Worm (Caenorhabditis elegans): Measurements from ENCODE around the gene B0302.4.

DNA sequence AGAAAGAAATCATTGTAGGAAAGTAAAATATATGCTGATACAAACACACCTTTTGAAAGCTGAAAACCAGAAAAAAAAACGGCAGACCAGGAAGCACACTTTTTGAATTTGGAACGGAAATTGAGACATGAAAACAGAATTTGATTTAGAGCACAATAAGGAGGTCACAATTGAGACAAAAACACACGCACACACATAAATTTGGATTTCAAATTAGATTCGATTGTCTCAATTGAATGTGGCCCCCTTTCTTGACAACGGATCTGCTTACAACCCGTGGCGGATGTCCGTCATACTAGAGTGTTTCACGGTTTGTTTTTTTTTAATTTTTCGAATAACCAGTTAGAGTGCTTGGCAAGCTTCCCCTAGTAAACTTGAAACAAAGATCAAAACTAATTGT is 8.5 kb downstream of the B0302.4 start:
- no peak for TF ChIP-seq ceh-82 (tag; optimal IDR thresholded peaks at IDR 0.05)
- TF ChIP-seq fkh-8 (tag; optimal IDR thresholded peaks at IDR 0.05) = no peak
- TF ChIP-seq nhr-47 (tag; optimal IDR thresholded peaks at IDR 0.05) = no peak
- no peak for TF ChIP-seq ztf-11 (tag; optimal IDR thresholded peaks at IDR 0.05)
- no peak for TF ChIP-seq dsc-1 (tag; optimal IDR thresholded peaks at IDR 0.05)
- TF ChIP-seq nhr-19 (GFP tag; conservative IDR thresholded peaks at IDR 0.05) = no peak
- no peak for TF ChIP-seq elt-3 (tag; optimal IDR thresholded peaks at IDR 0.05)
- TF ChIP-seq nhr-90 (tag; optimal IDR thresholded peaks at IDR 0.05; ENCODE audit: poor library complexity) = no peak
- TF ChIP-seq unc-62 (GFP tag; optimal IDR thresholded peaks at IDR 0.05) = no peak
- no peak for TF ChIP-seq mab-9 (GFP tag; IDR thresholded peaks at IDR 0.05)
- no peak for TF ChIP-seq fos-1 (tag; optimal IDR thresholded peaks at IDR 0.05)
- TF ChIP-seq lsy-2 (tag; optimal IDR thresholded peaks at IDR 0.05) = no peak
- no peak for TF ChIP-seq nhr-11 (tag; optimal IDR thresholded peaks at IDR 0.05)
- no peak for TF ChIP-seq mef-2 (tag; optimal IDR thresholded peaks at IDR 0.05)
